Worm (Caenorhabditis elegans) whole organism, L3 larva: ENCODE data around the gene W07G1.1.

Experiments used
- R02D3.7 ChIP-seq: fragments of 150-350 bp; optimal IDR thresholded peaks from 2 replicates; lab custom pipeline; 2014; ENCODE audit warnings: missing biosample characterization, missing genetic modification characterization
- ZK546.5 ChIP-seq: sonication (generic microtip); optimal IDR thresholded peaks from 2 replicates; lab custom pipeline; 2017; ENCODE audit warnings: missing biosample characterization, missing genetic modification characterization
- aly-2 ChIP-seq: fragments of 150-350 bp; optimal IDR thresholded peaks from 2 replicates; lab custom pipeline; 2014; ENCODE audit warnings: missing biosample characterization, missing genetic modification characterization
- ceh-16 ChIP-seq: sonication (generic microtip); optimal IDR thresholded peaks from 2 replicates; lab custom pipeline; 2017; ENCODE audit warnings: missing biosample characterization, missing genetic modification characterization
- ceh-28 ChIP-seq: fragments of 150-350 bp; optimal IDR thresholded peaks from 2 replicates; lab custom pipeline; 2014; ENCODE audit warnings: missing biosample characterization, missing genetic modification reagents, missing genetic modification characterization
- ceh-82 ChIP-seq: fragments of 150-350 bp; optimal IDR thresholded peaks from 2 replicates; lab custom pipeline; 2014; ENCODE audit warnings: missing biosample characterization, missing genetic modification characterization
- ceh-9 ChIP-seq: sonication (generic microtip); optimal IDR thresholded peaks from 2 replicates; lab custom pipeline; 2018; ENCODE audit warnings: missing biosample characterization, missing genetic modification characterization
- daf-12 ChIP-seq: fragments of 150-350 bp; optimal IDR thresholded peaks from 2 replicates; lab custom pipeline; 2014; ENCODE audit warnings: missing biosample characterization, missing genetic modification reagents, missing genetic modification characterization
- egl-27 ChIP-seq: sonication (generic microtip); optimal IDR thresholded peaks from 4 replicates; lab custom pipeline; 2017; ENCODE audit warnings: missing biosample characterization, missing genetic modification reagents, missing genetic modification characterization
- egl-5 ChIP-seq: fragments of 150-350 bp; optimal IDR thresholded peaks from 2 replicates; lab custom pipeline; 2017; ENCODE audit warnings: missing biosample characterization, missing genetic modification reagents, missing genetic modification characterization, inconsistent platforms
- elt-1 ChIP-seq: fragments of 150-350 bp; optimal IDR thresholded peaks from 2 replicates; lab custom pipeline; 2014; ENCODE audit warnings: missing biosample characterization, missing genetic modification characterization
- elt-2 ChIP-seq: sonication (generic microtip); optimal IDR thresholded peaks from 2 replicates; lab custom pipeline; 2016; ENCODE audit warnings: missing genetic modification reagents, mild to moderate bottlenecking, missing genetic modification characterization, missing compliant biosample characterization
- elt-3 ChIP-seq, 3 experiments: fragments of 150-350 bp in 1 of 3; sonication (generic microtip) in 2 of 3; optimal IDR thresholded peaks; 2 replicates in 2 of 3; 4 replicates in 1 of 3; lab custom pipeline; 2014 to 2017; ENCODE audit warnings: missing biosample characterization in 3 of 3, missing genetic modification characterization in 3 of 3
- fkh-10 ChIP-seq: sonication (generic microtip); optimal IDR thresholded peaks from 2 replicates; lab custom pipeline; 2017; ENCODE audit warnings: missing biosample characterization, missing genetic modification reagents, missing genetic modification characterization
- fkh-2 ChIP-seq: fragments of 150-350 bp; optimal IDR thresholded peaks from 2 replicates; lab custom pipeline; 2014; ENCODE audit warnings: missing biosample characterization, missing genetic modification reagents, missing genetic modification characterization
- fos-1 ChIP-seq: fragments of 150-350 bp; optimal IDR thresholded peaks from 2 replicates; lab custom pipeline; 2014; ENCODE audit warnings: missing biosample characterization, missing genetic modification characterization
- hmg-11 ChIP-seq: sonication (generic microtip); optimal IDR thresholded peaks from 2 replicates; lab custom pipeline; 2016; ENCODE audit warnings: missing genetic modification characterization, missing compliant biosample characterization
- jun-1 ChIP-seq: fragments of 150-350 bp; optimal IDR thresholded peaks from 2 replicates; lab custom pipeline; 2014; ENCODE audit warnings: missing biosample characterization, missing genetic modification reagents, missing genetic modification characterization
- lin-15B ChIP-seq: fragments of 150-350 bp; optimal IDR thresholded peaks from 2 replicates; lab custom pipeline; 2014; ENCODE audit warnings: missing biosample characterization, missing genetic modification characterization
- lin-39 ChIP-seq: fragments of 150-350 bp; optimal IDR thresholded peaks from 2 replicates; lab custom pipeline; 2018; ENCODE audit warnings: missing biosample characterization, missing genetic modification reagents, missing genetic modification characterization
- lsy-12 ChIP-seq: sonication (generic microtip); optimal IDR thresholded peaks from 2 replicates; lab custom pipeline; 2016; ENCODE audit warnings: mild to moderate bottlenecking, missing genetic modification characterization, missing compliant biosample characterization
- mdl-1 ChIP-seq: fragments of 150-350 bp; optimal IDR thresholded peaks from 2 replicates; lab custom pipeline; 2014; ENCODE audit warnings: missing biosample characterization, missing genetic modification characterization
- mml-1 ChIP-seq: fragments of 150-350 bp; sonication (generic microtip); optimal IDR thresholded peaks from 3 replicates; lab custom pipeline; 2014; ENCODE audit warnings: missing biosample characterization, missing genetic modification characterization
- nfya-1 ChIP-seq: sonication (generic microtip); optimal IDR thresholded peaks from 2 replicates; lab custom pipeline; 2017; ENCODE audit warnings: missing genetic modification characterization, mild to moderate bottlenecking, missing compliant biosample characterization, antibody characterized with exemption, moderate library complexity; ENCODE audit not compliant: insufficient read depth
- nhr-11 ChIP-seq: fragments of 150-350 bp; optimal IDR thresholded peaks from 2 replicates; lab custom pipeline; 2014; ENCODE audit warnings: missing biosample characterization, missing genetic modification characterization
- nhr-12 ChIP-seq: fragments of 150-350 bp; optimal IDR thresholded peaks from 2 replicates; lab custom pipeline; 2014; ENCODE audit warnings: missing biosample characterization, missing genetic modification characterization
- nhr-23 ChIP-seq: fragments of 150-350 bp; optimal IDR thresholded peaks from 2 replicates; lab custom pipeline; 2014; ENCODE audit warnings: missing biosample characterization, missing genetic modification reagents, missing genetic modification characterization
- nhr-237 ChIP-seq: fragments of 150-350 bp; optimal IDR thresholded peaks from 2 replicates; lab custom pipeline; 2014; ENCODE audit warnings: missing biosample characterization, missing genetic modification characterization
- nhr-25 ChIP-seq: sonication (generic microtip); optimal IDR thresholded peaks from 2 replicates; lab custom pipeline; 2017; ENCODE audit warnings: missing biosample characterization, missing genetic modification characterization
- nhr-28 ChIP-seq: fragments of 150-350 bp; optimal IDR thresholded peaks from 2 replicates; lab custom pipeline; 2014; ENCODE audit warnings: missing biosample characterization, missing genetic modification characterization
- nhr-43 ChIP-seq: sonication (generic microtip); optimal IDR thresholded peaks from 2 replicates; lab custom pipeline; 2016; ENCODE audit warnings: mild to moderate bottlenecking, missing genetic modification characterization, missing compliant biosample characterization; ENCODE audit not compliant: poor library complexity, severe bottlenecking
- nhr-67 ChIP-seq: fragments of 150-350 bp; optimal IDR thresholded peaks from 2 replicates; lab custom pipeline; 2014; ENCODE audit warnings: missing biosample characterization, missing genetic modification characterization
- nhr-76 ChIP-seq: fragments of 150-350 bp; sonication (generic microtip); optimal IDR thresholded peaks from 5 replicates; lab custom pipeline; 2014; ENCODE audit warnings: missing biosample characterization, missing genetic modification characterization
- nhr-77 ChIP-seq: fragments of 150-350 bp; optimal IDR thresholded peaks from 2 replicates; lab custom pipeline; 2014; ENCODE audit warnings: missing biosample characterization, missing genetic modification characterization
- pha-4 ChIP-seq: fragments of 150-350 bp; optimal IDR thresholded peaks from 2 replicates; lab custom pipeline; 2014; ENCODE audit warnings: missing biosample characterization, missing genetic modification reagents, missing genetic modification characterization
- pqm-1 ChIP-seq: fragments of 150-350 bp; optimal IDR thresholded peaks from 2 replicates; lab custom pipeline; 2017; ENCODE audit warnings: missing biosample characterization, missing genetic modification characterization, inconsistent platforms
- sea-2 ChIP-seq: fragments of 150-350 bp; sonication (generic microtip); optimal IDR thresholded peaks from 4 replicates; lab custom pipeline; 2014; ENCODE audit warnings: missing biosample characterization, missing genetic modification reagents, missing genetic modification characterization
- skn-1 ChIP-seq: fragments of 150-350 bp; optimal IDR thresholded peaks from 2 replicates; lab custom pipeline; 2014; ENCODE audit warnings: missing biosample characterization, missing genetic modification characterization
- tbx-2 ChIP-seq: sonication (generic microtip); optimal IDR thresholded peaks from 2 replicates; lab custom pipeline; 2016; ENCODE audit warnings: mild to moderate bottlenecking, missing genetic modification characterization, missing compliant biosample characterization
- unc-39 ChIP-seq: sonication (generic microtip); optimal IDR thresholded peaks from 4 replicates; lab custom pipeline; 2017; ENCODE audit warnings: missing biosample characterization, missing genetic modification characterization
- unc-62 ChIP-seq: fragments of 150-350 bp; sonication (generic microtip); optimal IDR thresholded peaks from 4 replicates; lab custom pipeline; 2014; ENCODE audit warnings: missing biosample characterization, missing genetic modification reagents, missing genetic modification characterization
- zag-1 ChIP-seq: fragments of 150-350 bp; optimal IDR thresholded peaks from 2 replicates; lab custom pipeline; 2014; ENCODE audit warnings: missing biosample characterization, missing genetic modification characterization
- ztf-11 ChIP-seq: fragments of 150-350 bp; optimal IDR thresholded peaks from 2 replicates; lab custom pipeline; 2014; ENCODE audit warnings: missing biosample characterization, missing genetic modification characterization
- ztf-4 ChIP-seq: fragments of 150-350 bp; optimal IDR thresholded peaks from 2 replicates; lab custom pipeline; 2014; ENCODE audit warnings: missing biosample characterization, missing genetic modification characterization

The W07G1.1 gene

DNA sequence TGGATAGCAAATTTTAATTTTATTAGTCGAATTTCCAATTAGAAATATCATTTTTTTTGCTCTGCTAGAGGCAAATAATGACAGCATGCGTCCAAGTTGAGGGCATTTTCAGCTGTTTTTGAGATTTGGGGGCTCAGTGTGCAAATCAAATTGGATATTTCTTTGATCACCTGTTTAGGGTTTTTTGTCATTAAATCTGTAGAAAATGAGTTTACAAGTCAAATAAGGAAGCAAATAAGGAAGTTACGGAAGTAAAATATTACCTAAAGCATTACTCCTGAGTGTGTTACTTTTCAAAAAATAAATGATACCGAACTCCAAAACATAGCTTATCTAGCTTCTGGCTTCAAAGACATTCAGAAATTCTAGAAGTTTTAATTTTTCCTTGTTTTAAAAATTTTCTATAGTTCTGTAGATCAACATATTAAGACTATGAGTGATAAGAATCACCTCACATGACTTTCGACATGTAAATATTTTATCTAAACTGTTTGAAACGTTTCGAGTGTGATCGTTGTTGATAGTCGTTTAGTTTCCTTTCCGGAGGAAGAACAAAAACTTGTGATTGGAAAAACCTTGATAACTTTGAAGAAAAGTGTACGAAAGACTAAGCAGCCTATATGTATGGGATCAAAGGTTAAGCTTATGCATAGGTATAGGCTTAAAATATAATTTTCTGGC lies 40.5 kb upstream of the W07G1.1 start, which contains the start of gene sre-48:
TSS of gene sre-48 (minus strand) at position 51 of the 681 bp plus-strand sequence.
- TF ChIP-seq ceh-16 (tag; lab: Kevin White, UChicago) (no peak), nhr-23 (tag; lab: Kevin White, UChicago) (no peak), elt-2 (tag; lab: Kevin White, UChicago) (peak; percentile 92), nhr-11 (tag; lab: Kevin White, UChicago) (no peak), pha-4 (peak; percentile 47), pqm-1 (tag; lab: Kevin White, UChicago) (peak; percentile 73), jun-1 (tag; lab: Kevin White, UChicago) (peak; percentile 85), nhr-28 (tag; lab: Kevin White, UChicago) (no peak)

DNA sequence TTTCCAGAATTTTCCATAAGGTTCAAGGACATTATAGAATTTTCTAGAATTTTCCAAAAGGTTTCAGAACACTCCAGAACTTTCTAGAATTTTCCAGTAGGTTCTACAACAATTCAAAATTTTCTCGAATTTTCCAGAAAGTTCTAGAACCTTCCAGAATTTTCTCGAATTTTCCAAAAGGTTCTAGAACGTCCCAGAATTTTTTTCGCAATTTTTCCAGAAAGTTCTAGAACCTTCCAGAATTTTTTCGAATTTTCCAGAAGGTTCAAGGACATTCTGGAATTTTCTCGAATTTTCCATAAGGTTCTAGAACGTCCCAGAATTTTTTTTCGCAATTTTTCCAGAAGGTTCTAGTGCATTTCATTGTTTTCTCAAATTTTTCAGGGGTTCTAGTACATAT lies 38.3 kb upstream of the W07G1.1 start:
- no peak for TF ChIP-seq fkh-2
- TF ChIP-seq elt-2 (tag; lab: Kevin White, UChicago) = no peak
- TF ChIP-seq pqm-1 (tag; lab: Kevin White, UChicago) = no peak
- TF ChIP-seq ceh-82 (tag; lab: Kevin White, UChicago) = no peak
- no peak for TF ChIP-seq sea-2
- no peak for TF ChIP-seq elt-3 (tag; optimal IDR thresholded peaks at IDR 0.05; lab: Kevin White, UChicago)
- no peak for TF ChIP-seq nhr-28 (tag; lab: Kevin White, UChicago)
- TF ChIP-seq nhr-23 (tag; lab: Kevin White, UChicago) = no peak
- TF ChIP-seq ZK546.5 (tag; lab: Kevin White, UChicago) = no peak
- TF ChIP-seq pha-4 = no peak
- no peak for TF ChIP-seq egl-27
- no peak for TF ChIP-seq nhr-12
- TF ChIP-seq mdl-1 = no peak
- TF ChIP-seq nhr-77 (tag; lab: Kevin White, UChicago) = no peak
- TF ChIP-seq unc-62 (GFP tag; lab: Kevin White, UChicago) = no peak
- no peak for TF ChIP-seq jun-1 (tag; lab: Kevin White, UChicago)
- TF ChIP-seq nhr-43 (tag; lab: Kevin White, UChicago) = no peak
- no peak for TF ChIP-seq ceh-28 (tag; lab: Kevin White, UChicago)
- no peak for TF ChIP-seq aly-2
- no peak for TF ChIP-seq R02D3.7

DNA sequence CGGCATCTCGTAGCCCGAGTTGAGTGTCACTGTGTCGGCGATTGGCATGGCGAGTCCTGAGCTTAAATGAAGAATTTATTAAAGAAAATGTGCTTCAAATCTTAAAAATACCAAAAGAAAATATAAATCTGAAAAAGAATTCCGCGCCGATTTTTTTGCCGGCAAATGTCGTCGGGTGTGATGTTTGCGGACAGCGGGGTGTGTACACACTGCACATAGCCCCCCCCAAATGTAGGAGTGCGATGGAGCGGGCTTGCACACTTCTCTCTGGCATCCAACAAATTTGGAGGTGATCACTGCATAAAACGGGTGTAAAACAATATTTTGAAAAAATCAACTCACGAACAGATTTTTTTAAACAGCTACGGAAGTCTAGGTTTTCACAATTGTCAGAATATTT lies 36.7 kb upstream of the W07G1.1 start, which contains the start of gene Y39G8B.2:
TSS of gene Y39G8B.2 (minus strand) at position 61 of the 400 bp plus-strand sequence.
- no peak for TF ChIP-seq mdl-1
- no peak for TF ChIP-seq elt-1
- TF ChIP-seq fkh-2 = no peak
- peak; percentile 88 for TF ChIP-seq nfya-1 (tag; lab: Kevin White, UChicago)
- TF ChIP-seq zag-1 (tag; lab: Kevin White, UChicago) = peak; percentile 15
- no peak for TF ChIP-seq tbx-2 (tag; lab: Kevin White, UChicago)
- peak; percentile 88 for TF ChIP-seq lin-39
- TF ChIP-seq nhr-12 = no peak
- no peak for TF ChIP-seq nhr-77 (tag; lab: Kevin White, UChicago)
- TF ChIP-seq unc-62 (GFP tag; lab: Kevin White, UChicago) = no peak
- no peak for TF ChIP-seq nhr-67
- TF ChIP-seq ceh-9 (tag; lab: Kevin White, UChicago) = no peak
- peak; percentile 84 for TF ChIP-seq nhr-25 (tag; lab: Kevin White, UChicago)
- no peak for TF ChIP-seq daf-12 (tag; lab: Kevin White, UChicago)
- TF ChIP-seq fos-1 (tag; lab: Kevin White, UChicago) = peak; percentile 16
- peak; percentile 86 for TF ChIP-seq nhr-23 (tag; lab: Kevin White, UChicago)
- TF ChIP-seq jun-1 (tag; lab: Kevin White, UChicago) = peak; percentile 56
- TF ChIP-seq pha-4 = peak; percentile 97
- TF ChIP-seq unc-39 (tag; lab: Kevin White, UChicago) = no peak
- TF ChIP-seq lin-15B (tag; lab: Kevin White, UChicago) = peak; percentile 98
- no peak for TF ChIP-seq fkh-10 (GFP tag; lab: Kevin White, UChicago)
- no peak for TF ChIP-seq ceh-16 (tag; lab: Kevin White, UChicago)
- peak; percentile 7 for TF ChIP-seq ceh-28 (tag; lab: Kevin White, UChicago)
- no peak for TF ChIP-seq nhr-11 (tag; lab: Kevin White, UChicago)
- TF ChIP-seq ztf-4 (tag; lab: Kevin White, UChicago) = no peak
- TF ChIP-seq ztf-11 (tag; lab: Kevin White, UChicago) = no peak
- no peak for TF ChIP-seq aly-2
- TF ChIP-seq skn-1 = peak; percentile 11
- TF ChIP-seq egl-27 = no peak
- peak in 1 of 3 experiments; percentile 40 for TF ChIP-seq elt-3 (tag; optimal IDR thresholded peaks at IDR 0.05; lab: Kevin White, UChicago)
- TF ChIP-seq nhr-237 = no peak
- peak; percentile 32 for TF ChIP-seq lsy-12 (tag; lab: Kevin White, UChicago)
- TF ChIP-seq sea-2 = no peak
- TF ChIP-seq ceh-82 (tag; lab: Kevin White, UChicago) = no peak
- peak; percentile 57 for TF ChIP-seq elt-2 (tag; lab: Kevin White, UChicago)
- peak; percentile 80 for TF ChIP-seq nhr-43 (tag; lab: Kevin White, UChicago)
- peak; percentile 55 for TF ChIP-seq R02D3.7
- TF ChIP-seq mml-1 (tag; lab: Kevin White, UChicago) = no peak
- TF ChIP-seq nhr-76 (tag; lab: Kevin White, UChicago) = no peak
- peak; percentile 60 for TF ChIP-seq pqm-1 (tag; lab: Kevin White, UChicago)
- no peak for TF ChIP-seq nhr-28 (tag; lab: Kevin White, UChicago)
- peak; percentile 66 for TF ChIP-seq egl-5
- TF ChIP-seq hmg-11 (tag; lab: Kevin White, UChicago) = peak; percentile 81
- no peak for TF ChIP-seq ZK546.5 (tag; lab: Kevin White, UChicago)
